Worm (Caenorhabditis elegans) whole organism, L4 larva: ENCODE measurements around the gene C28C12.1.

ENCODE experiments used
- D1046.2 ChIP-seq: fragments of 200-800 bp; sonication (Bioruptor generic); IDR thresholded peaks from 2 replicates; pipeline ENCODE4 v1.3.6; 2022; ENCODE audit warnings: missing genetic modification characterization, missing compliant biosample characterization
- F10B5.3 ChIP-seq: sonication (generic microtip); optimal IDR thresholded peaks from 2 replicates; lab custom pipeline; 2016; ENCODE audit warnings: mild to moderate bottlenecking, missing genetic modification characterization, missing compliant biosample characterization
- F44E2.7 ChIP-seq: fragments of 200-800 bp; sonication (Bioruptor generic); IDR thresholded peaks from 2 replicates; pipeline ENCODE4 v2.1.2; 2022; ENCODE audit warnings: missing genetic modification characterization, missing compliant biosample characterization
- R02D3.7 ChIP-seq: fragments of 150-350 bp; sonication (generic microtip); optimal IDR thresholded peaks from 3 replicates; lab custom pipeline; 2014; ENCODE audit warnings: missing biosample characterization, missing genetic modification characterization
- Y105C5A.15 ChIP-seq: fragments of 200-800 bp; sonication (Bioruptor generic); IDR thresholded peaks from 2 replicates; pipeline ENCODE4 v1.3.6; 2022; ENCODE audit warnings: missing genetic modification characterization, missing compliant biosample characterization
- Y48G9A.11 ChIP-seq: fragments of 200-800 bp; sonication (Bioruptor generic); IDR thresholded peaks from 2 replicates; pipeline ENCODE4 v1.3.6; 2022; ENCODE audit warnings: missing genetic modification reagents, missing genetic modification characterization, missing compliant biosample characterization
- ZK337.2 ChIP-seq: fragments of 200-800 bp; sonication (Bioruptor generic); IDR thresholded peaks from 2 replicates; pipeline ENCODE4 v1.3.6; 2022; ENCODE audit warnings: missing genetic modification reagents, missing genetic modification characterization, missing compliant biosample characterization
- ZK546.5 ChIP-seq, 2 experiments: sonication (generic microtip); optimal IDR thresholded peaks; 2 replicates each; lab custom pipeline; 2017; ENCODE audit warnings: missing biosample characterization in 2 of 2, missing genetic modification characterization in 2 of 2
- aly-2 ChIP-seq: sonication (generic microtip); optimal IDR thresholded peaks from 2 replicates; lab custom pipeline; 2018; ENCODE audit warnings: missing biosample characterization, missing genetic modification characterization
- ceh-20 ChIP-seq: fragments of 200-800 bp; sonication (Bioruptor generic); IDR thresholded peaks from 2 replicates; pipeline ENCODE4 v1.3.6; 2022; ENCODE audit warnings: missing genetic modification reagents, missing genetic modification characterization, missing compliant biosample characterization
- ceh-44 ChIP-seq: fragments of 200-800 bp; sonication (Bioruptor generic); IDR thresholded peaks from 2 replicates; pipeline ENCODE4 v1.3.6; 2022; ENCODE audit warnings: missing genetic modification reagents, missing genetic modification characterization, missing compliant biosample characterization
- ceh-62 ChIP-seq: sonication (generic microtip); optimal IDR thresholded peaks from 2 replicates; lab custom pipeline; 2017; ENCODE audit warnings: missing biosample characterization, missing genetic modification characterization
- ces-1 ChIP-seq: fragments of 150-350 bp; sonication (generic microtip); optimal IDR thresholded peaks from 4 replicates; lab custom pipeline; 2014; ENCODE audit warnings: missing biosample characterization, missing genetic modification reagents, missing genetic modification characterization
- daf-16 ChIP-seq, 3 experiments: sonication (generic microtip); optimal IDR thresholded peaks; 2 replicates each; lab custom pipeline; 2016 to 2017; ENCODE audit warnings: missing genetic modification characterization in 3 of 3, missing genetic modification reagents in 3 of 3, mild to moderate bottlenecking in 2 of 3, missing compliant biosample characterization in 2 of 3, missing biosample characterization in 1 of 3, moderate library complexity in 1 of 3
- dmd-6 ChIP-seq: fragments of 200-800 bp; sonication (Bioruptor generic); IDR thresholded peaks from 2 replicates; pipeline ENCODE4 v1.3.6; 2022; ENCODE audit warnings: missing genetic modification reagents, missing genetic modification characterization, missing compliant biosample characterization
- dmd-9 ChIP-seq: fragments of 200-800 bp; sonication (Bioruptor generic); IDR thresholded peaks from 2 replicates; pipeline ENCODE4 v1.3.6; 2022; ENCODE audit warnings: missing genetic modification reagents, missing genetic modification characterization, missing compliant biosample characterization
- dpl-1 ChIP-seq: fragments of 150-350 bp; optimal IDR thresholded peaks from 2 replicates; lab custom pipeline; 2014; ENCODE audit warnings: missing biosample characterization, missing genetic modification reagents, missing genetic modification characterization
- duxl-1 ChIP-seq: sonication (generic microtip); optimal IDR thresholded peaks from 2 replicates; lab custom pipeline; 2016; ENCODE audit warnings: mild to moderate bottlenecking, missing genetic modification characterization, moderate library complexity, missing compliant biosample characterization; ENCODE audit not compliant: poor library complexity
- dve-1 ChIP-seq: sonication (generic microtip); optimal IDR thresholded peaks from 2 replicates; lab custom pipeline; 2017; ENCODE audit warnings: antibody characterized with exemption, mild to moderate bottlenecking, missing genetic modification characterization, missing compliant biosample characterization; ENCODE audit not compliant: insufficient read depth
- egl-43 ChIP-seq: fragments of 200-800 bp; sonication (Bioruptor generic); IDR thresholded peaks from 2 replicates; pipeline ENCODE4 v1.3.6; 2022; ENCODE audit warnings: missing genetic modification reagents, missing genetic modification characterization, missing compliant biosample characterization
- hlh-30 ChIP-seq: sonication (generic microtip); optimal IDR thresholded peaks from 2 replicates; lab custom pipeline; 2017; ENCODE audit warnings: antibody characterized with exemption, mild to moderate bottlenecking, missing genetic modification characterization, missing compliant biosample characterization; ENCODE audit not compliant: insufficient read depth
- hmg-1.1 ChIP-seq: fragments of 200-800 bp; sonication (Bioruptor generic); IDR thresholded peaks from 2 replicates; pipeline ENCODE4 v1.3.6; 2022; ENCODE audit warnings: missing genetic modification reagents, missing genetic modification characterization, missing compliant biosample characterization
- lim-7 ChIP-seq: fragments of 200-800 bp; sonication (Bioruptor generic); IDR thresholded peaks from 2 replicates; pipeline ENCODE4 v1.3.6; 2022; ENCODE audit warnings: missing genetic modification characterization, missing compliant biosample characterization
- lin-15B ChIP-seq: fragments of 150-350 bp; sonication (generic microtip); optimal IDR thresholded peaks from 3 replicates; lab custom pipeline; 2014; ENCODE audit warnings: missing biosample characterization, missing genetic modification characterization
- madf-5 ChIP-seq, 2 experiments: fragments of 200-800 bp; sonication (Bioruptor generic); IDR thresholded peaks; 2 replicates each; pipeline ENCODE4 v1.3.6; 2022; ENCODE audit warnings: missing compliant biosample characterization in 2 of 2, missing genetic modification characterization in 2 of 2
- mdl-1 ChIP-seq, 2 experiments: fragments of 150-350 bp in 1 of 2; sonication (generic microtip) in 1 of 2; optimal IDR thresholded peaks; 2 replicates each; lab custom pipeline; 2014 to 2017; ENCODE audit warnings: missing biosample characterization in 2 of 2, missing genetic modification characterization in 2 of 2
- mes-2 ChIP-seq: sonication (generic microtip); optimal IDR thresholded peaks from 2 replicates; lab custom pipeline; 2016; ENCODE audit warnings: missing genotype, mild to moderate bottlenecking, missing genetic modification characterization, missing compliant biosample characterization; ENCODE audit not compliant: poor library complexity, severe bottlenecking
- mxl-2 ChIP-seq: fragments of 200-800 bp; sonication (Bioruptor generic); conservative IDR thresholded peaks from 2 replicates; pipeline ENCODE4 v1.3.6; 2022; ENCODE audit warnings: missing genetic modification reagents, missing genetic modification characterization, missing compliant biosample characterization
- mxl-3 ChIP-seq: fragments of 200-800 bp; sonication (Bioruptor generic); optimal IDR thresholded peaks from 2 replicates; lab custom pipeline; 2018; ENCODE audit warnings: mild to moderate bottlenecking, missing genetic modification characterization, missing compliant biosample characterization
- nhr-10 ChIP-seq: fragments of 150-350 bp; optimal IDR thresholded peaks from 2 replicates; lab custom pipeline; 2014; ENCODE audit warnings: missing biosample characterization, missing genetic modification characterization
- nhr-102 ChIP-seq: sonication (generic microtip); optimal IDR thresholded peaks from 2 replicates; lab custom pipeline; 2016; ENCODE audit warnings: mild to moderate bottlenecking, missing genetic modification characterization, moderate library complexity, missing compliant biosample characterization
- nhr-11 ChIP-seq: fragments of 150-350 bp; optimal IDR thresholded peaks from 2 replicates; lab custom pipeline; 2014; ENCODE audit warnings: missing biosample characterization, missing genetic modification characterization
- nhr-237 ChIP-seq: sonication (generic microtip); optimal IDR thresholded peaks from 2 replicates; lab custom pipeline; 2017; ENCODE audit warnings: missing biosample characterization, missing genetic modification characterization
- nhr-28 ChIP-seq: fragments of 150-350 bp; optimal IDR thresholded peaks from 2 replicates; lab custom pipeline; 2014; ENCODE audit warnings: missing biosample characterization, missing genetic modification characterization
- nhr-41 ChIP-seq: fragments of 200-800 bp; sonication (Bioruptor generic); IDR thresholded peaks from 2 replicates; pipeline ENCODE4 v1.3.6; 2022; ENCODE audit warnings: missing genetic modification reagents, missing genetic modification characterization, missing compliant biosample characterization
- nhr-76 ChIP-seq: fragments of 150-350 bp; optimal IDR thresholded peaks from 2 replicates; lab custom pipeline; 2014; ENCODE audit warnings: missing biosample characterization, missing genetic modification characterization
- nhr-77 ChIP-seq: fragments of 150-350 bp; optimal IDR thresholded peaks from 2 replicates; lab custom pipeline; 2014; ENCODE audit warnings: missing biosample characterization, missing genetic modification characterization
- pqm-1 ChIP-seq: sonication (generic microtip); optimal IDR thresholded peaks from 2 replicates; lab custom pipeline; 2017; ENCODE audit warnings: missing biosample characterization, missing genetic modification characterization
- rbr-2 ChIP-seq: sonication (generic microtip); optimal IDR thresholded peaks from 2 replicates; lab custom pipeline; 2016; ENCODE audit warnings: missing genotype, missing genetic modification characterization, missing compliant biosample characterization
- saeg-2 ChIP-seq: fragments of 200-800 bp; sonication (Bioruptor generic); IDR thresholded peaks from 2 replicates; pipeline ENCODE4 v1.3.6; 2022; ENCODE audit warnings: missing genetic modification reagents, missing genetic modification characterization, missing compliant biosample characterization
- skn-1 ChIP-seq: fragments of 150-350 bp; optimal IDR thresholded peaks from 2 replicates; lab custom pipeline; 2014; ENCODE audit warnings: missing biosample characterization, missing genetic modification characterization
- spr-1 ChIP-seq: sonication (generic microtip); optimal IDR thresholded peaks from 2 replicates; lab custom pipeline; 2016; ENCODE audit warnings: mild to moderate bottlenecking, missing genetic modification characterization, missing compliant biosample characterization
- tag-97 ChIP-seq: fragments of 200-800 bp; sonication (Bioruptor generic); IDR thresholded peaks from 2 replicates; pipeline ENCODE4 v1.3.6; 2022; ENCODE audit warnings: missing genetic modification characterization, missing compliant biosample characterization
- tra-1 ChIP-seq: fragments of 200-800 bp; sonication (Bioruptor generic); IDR thresholded peaks from 2 replicates; pipeline ENCODE4 v1.3.6; 2022; ENCODE audit warnings: missing genetic modification reagents, missing genetic modification characterization, missing compliant biosample characterization
- unc-130 ChIP-seq: sonication (generic microtip); optimal IDR thresholded peaks from 2 replicates; lab custom pipeline; 2016; ENCODE audit warnings: missing genetic modification reagents, missing genetic modification characterization, missing compliant biosample characterization
- unc-39 ChIP-seq: sonication (generic microtip); optimal IDR thresholded peaks from 2 replicates; lab custom pipeline; 2017; ENCODE audit warnings: missing biosample characterization, missing genetic modification characterization
- unc-62 ChIP-seq, 3 experiments: fragments of 150-350 bp in 1 of 3; sonication (generic microtip); optimal IDR thresholded peaks in 2 of 3; peaks in 1 of 3; 1 replicate in 1 of 3; 2 replicates in 2 of 3; lab custom pipeline; 2014 to 2017; ENCODE audit warnings: missing biosample characterization in 3 of 3, missing genetic modification characterization in 3 of 3, missing genetic modification reagents in 3 of 3, missing genotype in 1 of 3
- zag-1 ChIP-seq: fragments of 150-350 bp; optimal IDR thresholded peaks from 2 replicates; lab custom pipeline; 2014; ENCODE audit warnings: missing biosample characterization, missing genetic modification characterization

C28C12.1 gene

ce11 chrIV:8527598-8528012 is 26.1 kb downstream of the C28C12.1 start (continued):
- no peak for TF ChIP-seq unc-39
- peak; percentile 34 for TF ChIP-seq rbr-2
- no peak for TF ChIP-seq ZK337.2 (GFP tag; lab: Robert Waterston, UW)
- TF ChIP-seq, all 104 proteins: peak for 50

- TF ChIP-seq dpl-1 (GFP tag; lab: Kevin White, UChicago) (no peak), F44E2.7 (GFP tag; lab: Robert Waterston, UW) (no peak), D1046.2 (GFP tag; lab: Robert Waterston, UW) (no peak), hlh-30 (tag; lab: Kevin White, UChicago) (peak; percentile 76), nhr-77 (tag; lab: Kevin White, UChicago) (peak; percentile 27), aly-2 (tag; lab: Kevin White, UChicago) (no peak), spr-1 (no peak), nhr-10 (tag; lab: Kevin White, UChicago) (no peak), ces-1 (GFP tag; lab: Kevin White, UChicago) (no peak), skn-1 (no peak), ZK337.2 (GFP tag; lab: Robert Waterston, UW) (no peak), lin-15B (tag; lab: Kevin White, UChicago) (no peak), mxl-2 (no peak), pqm-1 (tag; lab: Kevin White, UChicago) (peak; percentile 80), nhr-102 (tag; lab: Kevin White, UChicago) (peak; percentile 38), ceh-62 (no peak), hmg-1.1 (GFP tag; lab: Robert Waterston, UW) (no peak), madf-5 (GFP tag; IDR thresholded peaks at IDR 0.05; lab: Robert Waterston, UW) (no peak), nhr-237 (tag; lab: Kevin White, UChicago) (no peak), tra-1 (GFP tag; lab: Robert Waterston, UW) (peak; percentile 67; the same call in 1 of the 2 replicates), R02D3.7 (tag; lab: Kevin White, UChicago) (no peak), nhr-76 (tag; lab: Kevin White, UChicago) (no peak), Y105C5A.15 (no peak), tag-97 (no peak), egl-43 (GFP tag; lab: Robert Waterston, UW) (no peak), mxl-3 (GFP tag; lab: Kevin White, UChicago) (peak; percentile 80), saeg-2 (0 out of 2 replicates have a peak, but pooled peaks have one; percentile 58), daf-16 (GFP tag; optimal IDR thresholded peaks at IDR 0.05; lab: Kevin White, UChicago) (peak in 1 of 2 experiments; percentile 11), daf-16 (tag; optimal IDR thresholded peaks at IDR 0.05; lab: Kevin White, UChicago) (peak; percentile 97), duxl-1 (peak; percentile 1), dve-1 (tag; lab: Kevin White, UChicago) (peak; percentile 94), unc-62 (GFP tag; optimal IDR thresholded peaks at IDR 0.05 in 1 of 2; lab: Kevin White, UChicago) (no peak), unc-62 (tag; optimal IDR thresholded peaks at IDR 0.05; lab: Kevin White, UChicago) (no peak), ceh-44 (GFP tag; lab: Robert Waterston, UW) (no peak), mes-2 (peak; percentile 25), ZK546.5 (tag; optimal IDR thresholded peaks at IDR 0.05; lab: Kevin White, UChicago) (no peak), zag-1 (tag; lab: Kevin White, UChicago) (no peak), Y48G9A.11 (no peak), nhr-41 (no peak), dmd-6 (GFP tag; lab: Robert Waterston, UW) (peak; percentile 96), F10B5.3 (tag; lab: Kevin White, UChicago) (no peak), nhr-11 (tag; lab: Kevin White, UChicago) (no peak), mdl-1 (tag; optimal IDR thresholded peaks at IDR 0.05; lab: Kevin White, UChicago) (peak; percentile 5 to 85), lim-7 (no peak), unc-130 (GFP tag; lab: Kevin White, UChicago) (no peak), unc-39 (no peak), rbr-2 (no peak), dmd-9 (GFP tag; lab: Robert Waterston, UW) (no peak), nhr-28 (tag; lab: Kevin White, UChicago) (peak; percentile 79), ceh-20 (GFP tag; lab: Robert Waterston, UW) (0 out of 2 replicates have a peak, but pooled peaks have one; percentile 25)
Measured at ce11 chrIV:8528345-8528744, 26.9 kb downstream of the C28C12.1 start.
